Worm (Caenorhabditis elegans) whole organism, L4 larva: Measurements from ENCODE around the gene srlf-5.

Experiments
- Y5F2A.4 ChIP-seq: fragments of 200-800 bp; sonication (Bioruptor generic); optimal IDR thresholded peaks from 2 replicates; lab custom pipeline; 2018; ENCODE audit warnings: mild to moderate bottlenecking, missing genetic modification characterization, missing compliant biosample characterization
- ama-1 ChIP-seq: fragments of 150-350 bp; optimal IDR thresholded peaks from 2 replicates; lab custom pipeline; 2014; ENCODE audit warnings: inconsistent platforms, mixed read lengths
- dve-1 ChIP-seq: sonication (generic microtip); optimal IDR thresholded peaks from 2 replicates; lab custom pipeline; 2017; ENCODE audit warnings: antibody characterized with exemption, mild to moderate bottlenecking, missing genetic modification characterization, missing compliant biosample characterization; ENCODE audit not compliant: insufficient read depth
- lin-13 ChIP-seq: fragments of 150-350 bp; optimal IDR thresholded peaks from 2 replicates; lab custom pipeline; 2014; ENCODE audit warnings: missing biosample characterization, missing genetic modification reagents, missing genetic modification characterization
- lin-39 ChIP-seq: fragments of 150-350 bp; optimal IDR thresholded peaks from 2 replicates; lab custom pipeline; 2014; ENCODE audit warnings: missing biosample characterization, missing genetic modification reagents, missing genetic modification characterization
- nhr-11 ChIP-seq: fragments of 150-350 bp; optimal IDR thresholded peaks from 2 replicates; lab custom pipeline; 2014; ENCODE audit warnings: missing biosample characterization, missing genetic modification characterization
- nhr-237 ChIP-seq: sonication (generic microtip); optimal IDR thresholded peaks from 2 replicates; lab custom pipeline; 2017; ENCODE audit warnings: missing biosample characterization, missing genetic modification characterization
- nhr-48 ChIP-seq: sonication (generic microtip); optimal IDR thresholded peaks from 2 replicates; lab custom pipeline; 2016; ENCODE audit warnings: mild to moderate bottlenecking, missing genetic modification characterization, missing compliant biosample characterization
- snpc-1.2 ChIP-seq: fragments of 200-800 bp; sonication (Bioruptor generic); IDR thresholded peaks from 2 replicates; pipeline ENCODE4 v1.3.6; 2022; ENCODE audit warnings: missing genetic modification reagents, missing genetic modification characterization, missing compliant biosample characterization
- ztf-7 ChIP-seq: fragments of 150-350 bp; optimal IDR thresholded peaks from 2 replicates; lab custom pipeline; 2014; ENCODE audit warnings: missing biosample characterization, missing genetic modification characterization

DNA sequence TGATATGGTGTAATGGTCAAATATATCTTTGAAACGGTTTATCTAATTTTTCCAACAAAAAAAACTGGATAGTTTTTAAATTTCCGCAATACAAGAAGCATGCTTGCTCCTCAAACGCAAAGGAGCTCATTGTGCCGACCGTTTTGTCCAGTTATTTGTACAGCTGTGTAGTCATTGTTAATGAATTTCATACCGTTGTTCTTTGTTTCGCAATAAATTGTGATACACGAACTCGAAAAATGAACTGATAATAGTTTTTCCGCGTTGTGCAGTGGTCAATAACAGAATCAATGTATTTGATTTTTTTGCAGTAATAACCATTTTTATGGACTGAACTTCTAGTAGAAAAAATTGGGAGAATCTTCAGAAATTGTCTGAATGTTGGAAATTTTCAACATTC, 27.7 kb downstream of the srlf-5 start:
- no peak for TF ChIP-seq Y5F2A.4 (GFP tag; lab: Kevin White, UChicago)
- TF ChIP-seq dve-1 (tag; lab: Kevin White, UChicago): no peak
- no peak for TF ChIP-seq ztf-7 (tag; lab: Kevin White, UChicago)
- TF ChIP-seq lin-13 (GFP tag; lab: Kevin White, UChicago): no peak
- TF ChIP-seq nhr-48: no peak
- TF ChIP-seq lin-39 (tag; lab: Kevin White, UChicago): no peak
- TF ChIP-seq nhr-11 (tag; lab: Kevin White, UChicago): no peak
- no peak for TF ChIP-seq ama-1 (lab: Kevin White, UChicago)
- no peak for TF ChIP-seq nhr-237 (tag; lab: Kevin White, UChicago)
- no peak for TF ChIP-seq snpc-1.2 (GFP tag; lab: Robert Waterston, UW)
